Fruit fly (Drosophila melanogaster): ENCODE data around the gene EAChm.

DNA sequence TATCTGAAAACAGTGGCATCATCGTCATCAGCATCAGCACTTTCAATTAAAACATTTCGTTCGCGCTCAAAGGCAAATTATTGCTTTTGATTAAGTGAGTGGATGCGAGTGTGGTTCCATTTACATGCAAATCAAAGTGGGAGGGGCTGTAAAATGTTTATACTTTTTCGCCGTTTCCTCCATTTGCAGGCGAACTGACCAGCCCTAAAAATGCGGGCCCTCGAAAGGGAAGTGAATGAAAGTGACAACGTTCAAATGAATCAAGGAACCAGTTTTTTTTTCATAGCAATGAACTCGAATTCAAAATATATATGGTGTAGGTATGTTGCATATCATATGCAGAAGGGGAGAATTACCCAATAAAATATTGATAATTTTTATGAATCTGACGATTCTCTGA lies 44.0 kb upstream of the EAChm start:
- TF ChIP-seq psq (optimal IDR thresholded peaks at IDR 0.05) (no peak), usp (GFP tag; optimal IDR thresholded peaks at IDR 0.05) (no peak), CG8478 (optimal IDR thresholded peaks at IDR 0.05) (no peak), pan (optimal IDR thresholded peaks at IDR 0.05) (no peak), Dll (optimal IDR thresholded peaks at IDR 0.05) (no peak)
